Worm (Caenorhabditis elegans) whole organism, L1 larva: ENCODE data around the gene F54C8.1.

Experiments
- C04F5.9 ChIP-seq: sonication (generic microtip); optimal IDR thresholded peaks from 2 replicates; lab custom pipeline; 2016; ENCODE audit warnings: missing genetic modification characterization, missing compliant biosample characterization
- C34B4.2 ChIP-seq: sonication (generic microtip); optimal IDR thresholded peaks from 2 replicates; lab custom pipeline; 2017; ENCODE audit warnings: mild to moderate bottlenecking, missing genetic modification characterization, missing compliant biosample characterization
- Y116A8C.19 ChIP-seq: sonication (generic microtip); optimal IDR thresholded peaks from 2 replicates; lab custom pipeline; 2016; ENCODE audit warnings: missing compliant biosample characterization, missing genetic modification characterization, borderline replicate concordance
- aha-1 ChIP-seq: fragments of 150-350 bp; optimal IDR thresholded peaks from 2 replicates; lab custom pipeline; 2014; ENCODE audit warnings: missing biosample characterization, missing genetic modification characterization
- aly-2 ChIP-seq: fragments of 150-350 bp; optimal IDR thresholded peaks from 2 replicates; lab custom pipeline; 2014; ENCODE audit warnings: missing biosample characterization, missing genetic modification characterization
- blmp-1 ChIP-seq: fragments of 150-350 bp; optimal IDR thresholded peaks from 2 replicates; lab custom pipeline; 2014; ENCODE audit warnings: missing biosample characterization, missing genetic modification characterization
- ceh-63 ChIP-seq: fragments of 200-800 bp; sonication (Bioruptor generic); optimal IDR thresholded peaks from 2 replicates; lab custom pipeline; 2018; ENCODE audit warnings: mild to moderate bottlenecking, missing genetic modification characterization, missing compliant biosample characterization
- ceh-8 ChIP-seq: fragments of 200-800 bp; sonication (Bioruptor generic); optimal IDR thresholded peaks from 2 replicates; lab custom pipeline; 2018; ENCODE audit warnings: mild to moderate bottlenecking, missing genetic modification characterization, moderate library complexity, missing compliant biosample characterization
- ceh-82 ChIP-seq, 3 experiments: fragments of 150-350 bp in 1 of 3; sonication (generic microtip) in 2 of 3; optimal IDR thresholded peaks; 2 replicates each; lab custom pipeline; 2014 to 2017; ENCODE audit warnings: missing biosample characterization in 3 of 3, missing genetic modification characterization in 3 of 3
- ceh-88 ChIP-seq: fragments of 200-800 bp; sonication (Bioruptor generic); IDR thresholded peaks from 2 replicates; pipeline ENCODE4 v1.3.6; 2022; ENCODE audit warnings: missing genetic modification characterization, missing compliant biosample characterization
- ces-1 ChIP-seq: fragments of 150-350 bp; optimal IDR thresholded peaks from 2 replicates; lab custom pipeline; 2014; ENCODE audit warnings: missing biosample characterization, missing genetic modification reagents, missing genetic modification characterization
- efl-3 ChIP-seq: fragments of 200-800 bp; sonication (Bioruptor generic); optimal IDR thresholded peaks from 2 replicates; lab custom pipeline; 2018; ENCODE audit warnings: mild to moderate bottlenecking, missing genetic modification characterization, missing compliant biosample characterization
- egl-27 ChIP-seq, 2 experiments: fragments of 150-350 bp in 1 of 2; sonication (generic microtip); optimal IDR thresholded peaks; 3 replicates each; lab custom pipeline; 2017 to 2018; ENCODE audit warnings: missing biosample characterization in 2 of 2, missing genetic modification characterization in 2 of 2, missing genetic modification reagents in 2 of 2
- fkh-10 ChIP-seq: sonication (generic microtip); optimal IDR thresholded peaks from 2 replicates; lab custom pipeline; 2017; ENCODE audit warnings: missing biosample characterization, missing genetic modification reagents, missing genetic modification characterization
- fkh-8 ChIP-seq: sonication (generic microtip); optimal IDR thresholded peaks from 2 replicates; lab custom pipeline; 2016; ENCODE audit warnings: mild to moderate bottlenecking, missing genetic modification characterization, missing compliant biosample characterization
- grh-1 ChIP-seq: fragments of 200-800 bp; sonication (Bioruptor generic); IDR thresholded peaks from 2 replicates; pipeline ENCODE4 v1.3.6; 2022; ENCODE audit warnings: missing genetic modification reagents, missing genetic modification characterization, missing compliant biosample characterization
- hlh-17 ChIP-seq: fragments of 200-800 bp; sonication (Bioruptor generic); optimal IDR thresholded peaks from 2 replicates; lab custom pipeline; 2018; ENCODE audit warnings: missing genetic modification characterization, mild to moderate bottlenecking, missing compliant biosample characterization, moderate library complexity, borderline replicate concordance
- hpl-2 ChIP-seq: fragments of 150-350 bp; optimal IDR thresholded peaks from 2 replicates; lab custom pipeline; 2014; ENCODE audit warnings: missing biosample characterization, missing genetic modification reagents, missing genetic modification characterization
- irx-1 ChIP-seq: sonication (generic microtip); optimal IDR thresholded peaks from 2 replicates; lab custom pipeline; 2016; ENCODE audit warnings: missing genetic modification characterization, missing compliant biosample characterization
- isw-1 ChIP-seq: fragments of 200-800 bp; sonication (Bioruptor generic); IDR thresholded peaks from 2 replicates; pipeline ENCODE4 v1.3.6; 2022; ENCODE audit warnings: missing genetic modification characterization, missing compliant biosample characterization
- jun-1 ChIP-seq: fragments of 150-350 bp; optimal IDR thresholded peaks from 2 replicates; lab custom pipeline; 2014; ENCODE audit warnings: missing biosample characterization, missing genetic modification reagents, missing genetic modification characterization
- lin-13 ChIP-seq: fragments of 150-350 bp; optimal IDR thresholded peaks from 2 replicates; lab custom pipeline; 2014; ENCODE audit warnings: missing biosample characterization, missing genetic modification reagents, missing genetic modification characterization
- lin-14 ChIP-seq: fragments of 200-800 bp; sonication (Bioruptor generic); optimal IDR thresholded peaks from 2 replicates; lab custom pipeline; 2018; ENCODE audit warnings: mild to moderate bottlenecking, missing genetic modification characterization, moderate library complexity, missing compliant biosample characterization
- lin-15B ChIP-seq: fragments of 150-350 bp; sonication (generic microtip); optimal IDR thresholded peaks from 3 replicates; lab custom pipeline; 2014; ENCODE audit warnings: missing biosample characterization, missing genetic modification characterization
- lir-3 ChIP-seq: sonication (generic microtip); optimal IDR thresholded peaks from 2 replicates; lab custom pipeline; 2016; ENCODE audit warnings: mild to moderate bottlenecking, missing genetic modification characterization, moderate library complexity, missing compliant biosample characterization; ENCODE audit not compliant: poor library complexity
- lsy-2 ChIP-seq, 2 experiments: fragments of 150-350 bp; optimal IDR thresholded peaks; 2 replicates each; lab custom pipeline; 2014; ENCODE audit warnings: missing biosample characterization in 2 of 2, missing genetic modification characterization in 2 of 2
- mab-9 ChIP-seq: fragments of 200-800 bp; sonication (Bioruptor generic); IDR thresholded peaks from 2 replicates; pipeline ENCODE4 v1.3.6; 2022; ENCODE audit warnings: missing genetic modification reagents, missing genetic modification characterization, missing compliant biosample characterization
- mep-1 ChIP-seq: fragments of 150-350 bp; optimal IDR thresholded peaks from 2 replicates; lab custom pipeline; 2014; ENCODE audit warnings: missing biosample characterization, missing genetic modification characterization
- nhr-11 ChIP-seq: fragments of 150-350 bp; optimal IDR thresholded peaks from 2 replicates; lab custom pipeline; 2014; ENCODE audit warnings: missing biosample characterization, missing genetic modification characterization
- nhr-12 ChIP-seq: sonication (generic microtip); optimal IDR thresholded peaks from 2 replicates; lab custom pipeline; 2017; ENCODE audit warnings: missing biosample characterization, missing genetic modification characterization
- nhr-19 ChIP-seq: fragments of 200-800 bp; sonication (Bioruptor generic); conservative IDR thresholded peaks from 2 replicates; pipeline ENCODE4 v1.3.6; 2022; ENCODE audit warnings: missing genetic modification characterization, missing compliant biosample characterization
- nhr-20 ChIP-seq: sonication (generic microtip); optimal IDR thresholded peaks from 2 replicates; lab custom pipeline; 2016; ENCODE audit warnings: mild to moderate bottlenecking, missing genetic modification characterization, missing compliant biosample characterization
- nhr-28 ChIP-seq: fragments of 150-350 bp; optimal IDR thresholded peaks from 2 replicates; lab custom pipeline; 2014; ENCODE audit warnings: missing biosample characterization, missing genetic modification characterization
- nhr-47 ChIP-seq: sonication (generic microtip); optimal IDR thresholded peaks from 2 replicates; lab custom pipeline; 2016; ENCODE audit warnings: mild to moderate bottlenecking, missing genetic modification characterization, moderate library complexity, missing compliant biosample characterization
- nhr-71 ChIP-seq: sonication (generic microtip); optimal IDR thresholded peaks from 2 replicates; lab custom pipeline; 2016; ENCODE audit warnings: mild to moderate bottlenecking, missing genetic modification characterization, moderate library complexity, missing compliant biosample characterization
- nhr-84 ChIP-seq: sonication (generic microtip); optimal IDR thresholded peaks from 2 replicates; lab custom pipeline; 2017; ENCODE audit warnings: missing biosample characterization, missing genetic modification characterization
- nhr-90 ChIP-seq: sonication (generic microtip); optimal IDR thresholded peaks from 2 replicates; lab custom pipeline; 2016; ENCODE audit warnings: mild to moderate bottlenecking, missing genetic modification characterization, missing compliant biosample characterization; ENCODE audit not compliant: poor library complexity
- pag-3 ChIP-seq: sonication (generic microtip); optimal IDR thresholded peaks from 2 replicates; lab custom pipeline; 2017; ENCODE audit warnings: missing genetic modification characterization, mild to moderate bottlenecking, missing compliant biosample characterization, antibody characterized with exemption, borderline replicate concordance; ENCODE audit not compliant: insufficient read depth
- pqm-1 ChIP-seq: sonication (generic microtip); optimal IDR thresholded peaks from 3 replicates; lab custom pipeline; 2017; ENCODE audit warnings: missing biosample characterization, missing genetic modification characterization
- rnt-1 ChIP-seq: sonication (generic microtip); optimal IDR thresholded peaks from 2 replicates; lab custom pipeline; 2016; ENCODE audit warnings: mild to moderate bottlenecking, missing genetic modification characterization, moderate library complexity, missing compliant biosample characterization
- skn-1 ChIP-seq: fragments of 150-350 bp; optimal IDR thresholded peaks from 2 replicates; lab custom pipeline; 2014; ENCODE audit warnings: missing biosample characterization, missing genetic modification characterization
- sup-37 ChIP-seq: fragments of 200-800 bp; sonication (Bioruptor generic); optimal IDR thresholded peaks from 2 replicates; lab custom pipeline; 2018; ENCODE audit warnings: mild to moderate bottlenecking, missing genetic modification characterization, missing compliant biosample characterization
- swsn-7 ChIP-seq: sonication (generic microtip); optimal IDR thresholded peaks from 2 replicates; lab custom pipeline; 2016; ENCODE audit warnings: missing genetic modification characterization, missing compliant biosample characterization
- tbx-2 ChIP-seq: sonication (generic microtip); optimal IDR thresholded peaks from 2 replicates; lab custom pipeline; 2016; ENCODE audit warnings: missing genetic modification characterization, missing compliant biosample characterization
- unc-130 ChIP-seq: fragments of 150-350 bp; optimal IDR thresholded peaks from 2 replicates; lab custom pipeline; 2017; ENCODE audit warnings: missing biosample characterization, missing genetic modification characterization, inconsistent platforms
- unc-62 ChIP-seq: fragments of 150-350 bp; optimal IDR thresholded peaks from 2 replicates; lab custom pipeline; 2014; ENCODE audit warnings: missing biosample characterization, missing genetic modification reagents, missing genetic modification characterization
- unc-86 ChIP-seq: sonication (generic microtip); optimal IDR thresholded peaks from 2 replicates; lab custom pipeline; 2016; ENCODE audit warnings: missing genetic modification characterization, missing compliant biosample characterization
- unc-98 ChIP-seq: fragments of 200-800 bp; sonication (Bioruptor generic); IDR thresholded peaks from 2 replicates; pipeline ENCODE4 v1.3.6; 2022; ENCODE audit warnings: missing genetic modification characterization, missing compliant biosample characterization
- vab-15 ChIP-seq: sonication (generic microtip); optimal IDR thresholded peaks from 2 replicates; lab custom pipeline; 2017; ENCODE audit warnings: missing genotype, mild to moderate bottlenecking, missing genetic modification characterization, missing compliant biosample characterization
- xbp-1 ChIP-seq: sonication (generic microtip); optimal IDR thresholded peaks from 2 replicates; lab custom pipeline; 2016; ENCODE audit warnings: missing genetic modification characterization, missing compliant biosample characterization
- zag-1 ChIP-seq: fragments of 150-350 bp; optimal IDR thresholded peaks from 2 replicates; lab custom pipeline; 2014; ENCODE audit warnings: missing biosample characterization, missing genetic modification characterization
- zip-4 ChIP-seq: fragments of 200-800 bp; sonication (Bioruptor generic); optimal IDR thresholded peaks from 2 replicates; lab custom pipeline; 2018; ENCODE audit warnings: mild to moderate bottlenecking, missing genetic modification characterization, moderate library complexity, missing compliant biosample characterization
- ztf-11 ChIP-seq, 2 experiments: sonication (generic microtip); optimal IDR thresholded peaks; 2 replicates each; lab custom pipeline; 2016 to 2017; ENCODE audit warnings: missing genetic modification characterization in 2 of 2, missing biosample characterization in 1 of 2, missing compliant biosample characterization in 1 of 2

F54C8.1 gene

DNA sequence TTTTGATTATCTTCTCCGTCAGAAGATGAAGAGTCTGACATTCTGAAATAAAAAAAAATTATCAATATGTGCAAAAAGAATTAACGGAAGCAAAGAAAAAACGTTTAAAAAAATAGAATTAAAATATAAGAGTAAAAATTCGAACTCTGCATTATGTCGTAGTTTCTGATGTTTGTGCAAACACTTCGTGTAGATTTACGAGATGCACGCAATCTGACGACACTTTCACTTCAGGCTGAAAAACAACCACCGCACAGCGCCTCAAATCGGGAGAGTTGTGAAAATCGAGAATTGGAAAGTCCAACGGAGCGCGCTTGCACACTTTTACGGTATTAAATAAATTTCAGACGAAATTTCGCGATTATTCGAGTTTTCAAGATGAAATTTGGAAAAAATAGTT is 32.9 kb upstream of the F54C8.1 start, which contains the start of gene T26G10.1 (continued):
- TF ChIP-seq ceh-8 (peak; percentile 71), blmp-1 (peak; percentile 93), skn-1 (tag; lab: Kevin White, UChicago) (peak; percentile 48), rnt-1 (tag; lab: Kevin White, UChicago) (peak; percentile 79), nhr-71 (tag; lab: Kevin White, UChicago) (peak; percentile 89), nhr-90 (peak; percentile 78), fkh-10 (GFP tag; lab: Kevin White, UChicago) (no peak), ztf-11 (tag; optimal IDR thresholded peaks at IDR 0.05; lab: Kevin White, UChicago) (peak in 1 of 2 experiments; percentile 38), irx-1 (tag; lab: Kevin White, UChicago) (peak; percentile 70), ceh-82 (tag; optimal IDR thresholded peaks at IDR 0.05; lab: Kevin White, UChicago) (peak; percentile 62 to 75 (median 65)), efl-3 (GFP tag; lab: Kevin White, UChicago) (no peak), ces-1 (GFP tag; lab: Kevin White, UChicago) (no peak), unc-86 (tag; lab: Kevin White, UChicago) (peak; percentile 82), nhr-19 (GFP tag; lab: Robert Waterston, UW) (peak; percentile 91), nhr-84 (tag; lab: Kevin White, UChicago) (no peak), lir-3 (tag; lab: Kevin White, UChicago) (peak; percentile 67), lin-13 (peak; percentile 48), pqm-1 (tag; lab: Kevin White, UChicago) (no peak), pag-3 (tag; lab: Kevin White, UChicago) (no peak), jun-1 (peak; percentile 54), unc-130 (tag; lab: Kevin White, UChicago) (peak; percentile 79), lsy-2 (tag; optimal IDR thresholded peaks at IDR 0.05; lab: Kevin White, UChicago) (peak; percentile 88), isw-1 (GFP tag; lab: Robert Waterston, UW) (peak; percentile 91), lin-15B (tag; lab: Kevin White, UChicago) (peak; percentile 83), zag-1 (tag; lab: Kevin White, UChicago) (no peak), mab-9 (GFP tag; lab: Robert Waterston, UW) (peak; percentile 85), ceh-63 (GFP tag; lab: Kevin White, UChicago) (no peak), tbx-2 (tag; lab: Kevin White, UChicago) (peak; percentile 80), aha-1 (tag; lab: Kevin White, UChicago) (no peak), unc-98 (no peak), C04F5.9 (tag; lab: Kevin White, UChicago) (peak; percentile 62), nhr-11 (tag; lab: Kevin White, UChicago) (no peak), nhr-20 (tag; lab: Kevin White, UChicago) (peak; percentile 83), aly-2 (tag; lab: Kevin White, UChicago) (no peak), unc-62 (GFP tag; lab: Kevin White, UChicago) (no peak), zip-4 (GFP tag; lab: Kevin White, UChicago) (no peak), lin-14 (GFP tag; lab: Kevin White, UChicago) (peak; percentile 82), nhr-28 (no peak), grh-1 (GFP tag; lab: Robert Waterston, UW) (peak; percentile 68), mep-1 (tag; lab: Kevin White, UChicago) (peak; percentile 78), swsn-7 (peak; percentile 84), C34B4.2 (tag; lab: Kevin White, UChicago) (no peak), nhr-12 (tag; lab: Kevin White, UChicago) (no peak), ceh-88 (peak; percentile 74), fkh-8 (tag; lab: Kevin White, UChicago) (peak; percentile 70), xbp-1 (tag; lab: Kevin White, UChicago) (peak; percentile 79), hlh-17 (GFP tag; lab: Kevin White, UChicago) (no peak), hpl-2 (no peak), Y116A8C.19 (tag; lab: Kevin White, UChicago) (no peak), sup-37 (no peak), vab-15 (no peak), egl-27 (tag; optimal IDR thresholded peaks at IDR 0.05; lab: Kevin White, UChicago) (no peak), nhr-47 (tag; lab: Kevin White, UChicago) (peak; percentile 87)
